Worm (Caenorhabditis elegans) whole organism, early embryonic: Measurements from ENCODE around the gene srt-5.

Experiments used
- aly-1 ChIP-seq: sonication (generic microtip); optimal IDR thresholded peaks from 2 replicates; lab custom pipeline; 2016; ENCODE audit warnings: missing genetic modification characterization, missing compliant biosample characterization
- ama-1 ChIP-seq: fragments of 150-350 bp; optimal IDR thresholded peaks from 2 replicates; lab custom pipeline; 2014
- ceh-36 ChIP-seq: sonication (generic microtip); optimal IDR thresholded peaks from 2 replicates; lab custom pipeline; 2016; ENCODE audit warnings: missing genetic modification characterization, inconsistent platforms, missing compliant biosample characterization
- ets-7 ChIP-seq: sonication (generic microtip); optimal IDR thresholded peaks from 2 replicates; lab custom pipeline; 2016; ENCODE audit warnings: missing genotype, missing genetic modification characterization, missing compliant biosample characterization
- flt-1 ChIP-seq: fragments of 200-800 bp; sonication (Bioruptor generic); IDR thresholded peaks from 2 replicates; pipeline ENCODE4 v1.3.6; 2022; ENCODE audit warnings: missing genetic modification characterization, missing compliant biosample characterization
- hmbx-1 ChIP-seq: sonication (generic microtip); optimal IDR thresholded peaks from 2 replicates; lab custom pipeline; 2016; ENCODE audit warnings: mild to moderate bottlenecking, missing genetic modification characterization, missing compliant biosample characterization
- hmg-4 ChIP-seq: fragments of 200-800 bp; sonication (Bioruptor generic); optimal IDR thresholded peaks from 2 replicates; lab custom pipeline; 2018; ENCODE audit warnings: mild to moderate bottlenecking, missing genetic modification characterization, missing compliant biosample characterization
- hnd-1 ChIP-seq: sonication (generic microtip); optimal IDR thresholded peaks from 2 replicates; lab custom pipeline; 2016; ENCODE audit warnings: missing genetic modification characterization, missing compliant biosample characterization
- scrt-1 ChIP-seq: fragments of 200-800 bp; sonication (Bioruptor generic); IDR thresholded peaks from 2 replicates; pipeline ENCODE4 v1.3.6; 2022; ENCODE audit warnings: missing genetic modification characterization, missing compliant biosample characterization
- sea-1 ChIP-seq: fragments of 200-800 bp; sonication (Bioruptor generic); conservative IDR thresholded peaks from 2 replicates; pipeline ENCODE4 v1.3.6; 2022; ENCODE audit warnings: missing genetic modification characterization, missing compliant biosample characterization
- tbx-11 ChIP-seq: fragments of 200-800 bp; sonication (Bioruptor generic); IDR thresholded peaks from 2 replicates; pipeline ENCODE4 v1.3.6; 2022; ENCODE audit warnings: missing genetic modification characterization, missing compliant biosample characterization

- no peak for TF ChIP-seq flt-1 (GFP tag; lab: Robert Waterston, UW)
- no peak for TF ChIP-seq hmbx-1 (tag; lab: Kevin White, UChicago)
- no peak for TF ChIP-seq hnd-1 (tag; lab: Kevin White, UChicago)
- TF ChIP-seq ama-1 (lab: Kevin White, UChicago) = no peak
- TF ChIP-seq ets-7 (tag; lab: Kevin White, UChicago) = no peak
- TF ChIP-seq aly-1 (tag; lab: Kevin White, UChicago) = no peak
- TF ChIP-seq hmg-4 (GFP tag; lab: Kevin White, UChicago) = no peak
- TF ChIP-seq scrt-1 = no peak
- no peak for TF ChIP-seq ceh-36 (tag; lab: Kevin White, UChicago)
- TF ChIP-seq sea-1 = no peak
- TF ChIP-seq tbx-11 = no peak
Observed at ce11 chrV:3127670-3128069, 47.0 kb upstream of the srt-5 start, which contains the start of gene Y73C8C.10.
